Fruit fly (Drosophila melanogaster): Measurements from ENCODE around the gene CG11898.

The CG11898 gene

dm6 chr3R:29214982-29215533 lies 49.6 kb downstream of the CG11898 start (continued):
- TF ChIP-seq CG3919 (GFP tag; optimal IDR thresholded peaks at IDR 0.05) (peak; percentile 26), fd59A (GFP tag; optimal IDR thresholded peaks at IDR 0.05) (peak; percentile 37), Eip75B (GFP tag; optimal IDR thresholded peaks at IDR 0.05) (peak; percentile 26), CG3032 (tag; optimal IDR thresholded peaks at IDR 0.05) (peak; percentile 58), spab (GFP tag; optimal IDR thresholded peaks at IDR 0.05) (peak; percentile 56), dsx (GFP tag; optimal IDR thresholded peaks at IDR 0.05; ENCODE audit: poor library complexity, severe bottlenecking) (peak; percentile 65), cyc (GFP tag; optimal IDR thresholded peaks at IDR 0.05) (no peak), topi (GFP tag; optimal IDR thresholded peaks at IDR 0.05) (peak; percentile 25), CG8119 (GFP tag; IDR thresholded peaks at IDR 0.05) (peak; percentile 47), CG6276 (GFP tag; optimal IDR thresholded peaks at IDR 0.05) (peak; percentile 38), Lpt (GFP tag; optimal IDR thresholded peaks at IDR 0.05) (peak; percentile 40), Smox (GFP tag; optimal IDR thresholded peaks at IDR 0.05) (peak; percentile 13), dac (GFP tag; optimal IDR thresholded peaks at IDR 0.05) (no peak), Met (GFP tag; optimal IDR thresholded peaks at IDR 0.05) (peak; percentile 33), OdsH (GFP tag; optimal IDR thresholded peaks at IDR 0.05) (no peak), salr (GFP tag; optimal IDR thresholded peaks at IDR 0.05) (peak in 1 of 2 experiments; percentile 42), Eip78C (GFP tag) (peak; percentile 62), CG11762 (GFP tag; optimal IDR thresholded peaks at IDR 0.05; ENCODE audit: insufficient read depth) (no peak), lz (GFP tag; optimal IDR thresholded peaks at IDR 0.05) (peak; percentile 23), CG6808 (GFP tag; optimal IDR thresholded peaks at IDR 0.05) (peak; percentile 69), vri (GFP tag; optimal IDR thresholded peaks at IDR 0.05) (no peak), Blimp-1 (GFP tag; optimal IDR thresholded peaks at IDR 0.05) (no peak), CG9139 (GFP tag; optimal IDR thresholded peaks at IDR 0.05) (peak; percentile 79), pdm3 (GFP tag; optimal IDR thresholded peaks at IDR 0.05) (peak; percentile 23), CG11902 (GFP tag; optimal IDR thresholded peaks at IDR 0.05) (no peak), CG6163 (GFP tag; IDR thresholded peaks at IDR 0.05) (peak; percentile 82), CG4318 (GFP tag; optimal IDR thresholded peaks at IDR 0.05) (no peak), Eip93F (GFP tag; optimal IDR thresholded peaks at IDR 0.05) (peak; percentile 31), CG34406 (GFP tag; optimal IDR thresholded peaks at IDR 0.05) (peak; percentile 3), Sox102F (GFP tag; optimal IDR thresholded peaks at IDR 0.05) (peak; percentile 10), Hr38 (GFP tag; optimal IDR thresholded peaks at IDR 0.05) (no peak), fd85E (GFP tag; optimal IDR thresholded peaks at IDR 0.05) (no peak), CG10669 (GFP tag; optimal IDR thresholded peaks at IDR 0.05) (peak; percentile 55)

- TF ChIP-seq Hr4 (GFP tag; optimal IDR thresholded peaks at IDR 0.05), result peak; percentile 37
- TF ChIP-seq svp (GFP tag), result peak; percentile 81
- peak in 1 of 2 experiments; percentile 53 for TF ChIP-seq ss (GFP tag; optimal IDR thresholded peaks at IDR 0.05)
- peak; percentile 24 for TF ChIP-seq CG32006 (GFP tag; optimal IDR thresholded peaks at IDR 0.05)
- no peak for TF ChIP-seq vri (GFP tag; optimal IDR thresholded peaks at IDR 0.05)
- TF ChIP-seq Eip78C (GFP tag), result peak; percentile 50
- no peak for TF ChIP-seq CG3919 (GFP tag; optimal IDR thresholded peaks at IDR 0.05)
- no peak for TF ChIP-seq Lpt (GFP tag; optimal IDR thresholded peaks at IDR 0.05)
Measured at dm6 chr3R:29215652-29216483, 50.4 kb downstream of the CG11898 start.

dm6 chr3R:29216484-29216863 lies 51.0 kb downstream of the CG11898 start:
- TF ChIP-seq CG7368 (GFP tag; optimal IDR thresholded peaks at IDR 0.05) (no peak), Met (GFP tag; optimal IDR thresholded peaks at IDR 0.05) (no peak)

All from whole organism, prepupa.